Worm (Caenorhabditis elegans) whole organism, L4 larva: ENCODE results near the gene F18E3.13.

Experiments used
- Y105C5A.15 ChIP-seq: fragments of 200-800 bp; sonication (Bioruptor generic); IDR thresholded peaks from 2 replicates; pipeline ENCODE4 v1.3.6; 2022; ENCODE audit warnings: missing genetic modification characterization, missing compliant biosample characterization
- ZK337.2 ChIP-seq: fragments of 200-800 bp; sonication (Bioruptor generic); IDR thresholded peaks from 2 replicates; pipeline ENCODE4 v1.3.6; 2022; ENCODE audit warnings: missing genetic modification reagents, missing genetic modification characterization, missing compliant biosample characterization
- ZK546.5 ChIP-seq, 2 experiments: sonication (generic microtip); optimal IDR thresholded peaks; 2 replicates each; lab custom pipeline; 2017; ENCODE audit warnings: missing biosample characterization in 2 of 2, missing genetic modification characterization in 2 of 2
- ceh-32 ChIP-seq: sonication (generic microtip); optimal IDR thresholded peaks from 2 replicates; lab custom pipeline; 2016; ENCODE audit warnings: mild to moderate bottlenecking, missing genetic modification characterization, missing compliant biosample characterization; ENCODE audit not compliant: poor library complexity
- ceh-44 ChIP-seq: fragments of 200-800 bp; sonication (Bioruptor generic); IDR thresholded peaks from 2 replicates; pipeline ENCODE4 v1.3.6; 2022; ENCODE audit warnings: missing genetic modification reagents, missing genetic modification characterization, missing compliant biosample characterization
- dmd-9 ChIP-seq: fragments of 200-800 bp; sonication (Bioruptor generic); IDR thresholded peaks from 2 replicates; pipeline ENCODE4 v1.3.6; 2022; ENCODE audit warnings: missing genetic modification reagents, missing genetic modification characterization, missing compliant biosample characterization
- dpl-1 ChIP-seq: fragments of 150-350 bp; optimal IDR thresholded peaks from 2 replicates; lab custom pipeline; 2014; ENCODE audit warnings: missing biosample characterization, missing genetic modification reagents, missing genetic modification characterization
- hlh-30 ChIP-seq: sonication (generic microtip); optimal IDR thresholded peaks from 2 replicates; lab custom pipeline; 2017; ENCODE audit warnings: antibody characterized with exemption, mild to moderate bottlenecking, missing genetic modification characterization, missing compliant biosample characterization; ENCODE audit not compliant: insufficient read depth
- hmg-1.1 ChIP-seq: fragments of 200-800 bp; sonication (Bioruptor generic); IDR thresholded peaks from 2 replicates; pipeline ENCODE4 v1.3.6; 2022; ENCODE audit warnings: missing genetic modification reagents, missing genetic modification characterization, missing compliant biosample characterization
- mdl-1 ChIP-seq, 2 experiments: fragments of 150-350 bp in 1 of 2; sonication (generic microtip) in 1 of 2; optimal IDR thresholded peaks; 2 replicates each; lab custom pipeline; 2014 to 2017; ENCODE audit warnings: missing biosample characterization in 2 of 2, missing genetic modification characterization in 2 of 2
- mes-2 ChIP-seq: sonication (generic microtip); optimal IDR thresholded peaks from 2 replicates; lab custom pipeline; 2016; ENCODE audit warnings: missing genotype, mild to moderate bottlenecking, missing genetic modification characterization, missing compliant biosample characterization; ENCODE audit not compliant: poor library complexity, severe bottlenecking
- nhr-102 ChIP-seq: sonication (generic microtip); optimal IDR thresholded peaks from 2 replicates; lab custom pipeline; 2016; ENCODE audit warnings: mild to moderate bottlenecking, missing genetic modification characterization, moderate library complexity, missing compliant biosample characterization
- nhr-11 ChIP-seq: fragments of 150-350 bp; optimal IDR thresholded peaks from 2 replicates; lab custom pipeline; 2014; ENCODE audit warnings: missing biosample characterization, missing genetic modification characterization
- nhr-28 ChIP-seq: fragments of 150-350 bp; optimal IDR thresholded peaks from 2 replicates; lab custom pipeline; 2014; ENCODE audit warnings: missing biosample characterization, missing genetic modification characterization
- nhr-48 ChIP-seq: sonication (generic microtip); optimal IDR thresholded peaks from 2 replicates; lab custom pipeline; 2016; ENCODE audit warnings: mild to moderate bottlenecking, missing genetic modification characterization, missing compliant biosample characterization
- nhr-6 ChIP-seq: fragments of 150-350 bp; optimal IDR thresholded peaks from 2 replicates; lab custom pipeline; 2014; ENCODE audit warnings: missing biosample characterization, missing genetic modification characterization
- pha-4 ChIP-seq, 2 experiments: fragments of 150-350 bp in 1 of 2; fragments of 200-800 bp in 1 of 2; sonication (Bioruptor generic) in 1 of 2; IDR thresholded peaks in 1 of 2; optimal IDR thresholded peaks in 1 of 2; 2 replicates each; pipeline versions ENCODE4 v1.3.6 to Lab custom; 2014 to 2022; ENCODE audit warnings: missing genetic modification characterization in 2 of 2, missing genetic modification reagents in 2 of 2, missing biosample characterization in 1 of 2, missing compliant biosample characterization in 1 of 2
- pqm-1 ChIP-seq: sonication (generic microtip); optimal IDR thresholded peaks from 2 replicates; lab custom pipeline; 2017; ENCODE audit warnings: missing biosample characterization, missing genetic modification characterization
- rbr-2 ChIP-seq: sonication (generic microtip); optimal IDR thresholded peaks from 2 replicates; lab custom pipeline; 2016; ENCODE audit warnings: missing genotype, missing genetic modification characterization, missing compliant biosample characterization
- unc-130 ChIP-seq: sonication (generic microtip); optimal IDR thresholded peaks from 2 replicates; lab custom pipeline; 2016; ENCODE audit warnings: missing genetic modification reagents, missing genetic modification characterization, missing compliant biosample characterization
- unc-62 ChIP-seq, 3 experiments: fragments of 150-350 bp in 1 of 3; sonication (generic microtip); optimal IDR thresholded peaks in 2 of 3; peaks in 1 of 3; 1 replicate in 1 of 3; 2 replicates in 2 of 3; lab custom pipeline; 2014 to 2017; ENCODE audit warnings: missing biosample characterization in 3 of 3, missing genetic modification characterization in 3 of 3, missing genetic modification reagents in 3 of 3, missing genotype in 1 of 3

Gene F18E3.13

DNA sequence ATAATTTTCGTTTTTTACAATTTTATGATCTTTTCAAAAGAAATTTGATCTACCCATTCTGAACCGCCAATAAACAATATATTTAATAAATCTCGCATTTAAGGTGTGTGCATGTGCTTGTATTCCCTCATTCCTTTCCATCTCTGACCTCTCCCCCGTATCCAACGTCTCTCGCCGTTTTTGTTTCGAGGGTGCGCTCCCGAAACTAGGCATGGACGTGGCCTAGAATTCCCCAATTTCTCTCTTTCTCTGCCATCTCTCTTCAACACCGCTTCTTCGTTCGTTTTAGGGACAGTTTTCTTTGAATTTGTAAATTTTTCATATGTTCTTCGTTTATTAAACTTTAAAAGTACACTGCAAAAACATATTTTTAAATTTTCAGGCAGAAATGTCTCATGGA is 49.5 kb downstream of the F18E3.13 start, which contains the start of gene F25E5.1:
Gene F25E5.1, plus strand, starts transcription at position 376 of the 400 bp plus-strand sequence.
- TF ChIP-seq mdl-1 (tag; optimal IDR thresholded peaks at IDR 0.05; lab: Kevin White, UChicago) (peak in 1 of 2 experiments; percentile 81), pqm-1 (tag; lab: Kevin White, UChicago) (peak; percentile 48), ZK337.2 (GFP tag; lab: Robert Waterston, UW) (0 out of 2 replicates have a peak, but pooled peaks have one; percentile 10), unc-130 (GFP tag; lab: Kevin White, UChicago) (peak; percentile 52), ZK546.5 (tag; optimal IDR thresholded peaks at IDR 0.05; lab: Kevin White, UChicago) (no peak), ceh-32 (tag; lab: Kevin White, UChicago) (no peak), nhr-102 (tag; lab: Kevin White, UChicago) (peak; percentile 26), hlh-30 (tag; lab: Kevin White, UChicago) (peak; percentile 63), rbr-2 (tag; lab: Kevin White, UChicago) (peak; percentile 53), unc-62 (GFP tag; optimal IDR thresholded peaks at IDR 0.05 in 1 of 2; lab: Kevin White, UChicago) (peak in 1 of 2 experiments; percentile 93), unc-62 (tag; optimal IDR thresholded peaks at IDR 0.05; lab: Kevin White, UChicago) (no peak), hmg-1.1 (GFP tag; lab: Robert Waterston, UW) (peak; percentile 61; the same call in 1 of the 2 replicates), nhr-28 (tag; lab: Kevin White, UChicago) (peak; percentile 59), nhr-48 (tag; lab: Kevin White, UChicago) (no peak), dpl-1 (GFP tag; lab: Kevin White, UChicago) (peak; percentile 62), nhr-6 (tag; lab: Kevin White, UChicago) (peak; percentile 70), pha-4 (GFP tag; IDR thresholded peaks at IDR 0.05; lab: Robert Waterston, UW) (no peak), pha-4 (tag; optimal IDR thresholded peaks at IDR 0.05; lab: Kevin White, UChicago) (peak; percentile 31), ceh-44 (GFP tag; lab: Robert Waterston, UW) (peak; percentile 17; the same call in 1 of the 2 replicates), Y105C5A.15 (GFP tag; lab: Robert Waterston, UW) (no peak), mes-2 (tag; lab: Kevin White, UChicago) (peak; percentile 95), dmd-9 (GFP tag; lab: Robert Waterston, UW) (peak; percentile 75; the same call in 1 of the 2 replicates), nhr-11 (no peak)
